Fruit fly (Drosophila melanogaster) whole organism, embryonic: ENCODE data around the gene CG3448.

ENCODE experiments used
- ATbp ChIP-seq: fragments of 200-800 bp; sonication (Bioruptor generic); optimal IDR thresholded peaks from 2 replicates; lab custom pipeline; 2017; ENCODE audit warnings: missing biosample characterization, mild to moderate bottlenecking, missing genetic modification characterization, missing genetic modification reagents
- CG10147 ChIP-seq: fragments of 200-800 bp; sonication (Bioruptor generic); optimal IDR thresholded peaks from 2 replicates; lab custom pipeline; 2019; ENCODE audit warnings: missing biosample characterization, mild to moderate bottlenecking, missing genetic modification characterization, moderate library complexity
- CG14710 ChIP-seq: fragments of 200-800 bp; sonication (Bioruptor generic); optimal IDR thresholded peaks from 3 replicates; lab custom pipeline; 2019; ENCODE audit warnings: missing biosample characterization, mild to moderate bottlenecking, missing genetic modification characterization, moderate library complexity
- CG16813 ChIP-seq: fragments of 200-800 bp; sonication (Bioruptor generic); IDR thresholded peaks from 3 replicates; pipeline ENCODE4 v1.3.6; 2022; ENCODE audit warnings: missing biosample characterization, missing genetic modification characterization; ENCODE audit not compliant: partially characterized antibody
- CG1792 ChIP-seq: fragments of 200-800 bp; sonication (Bioruptor generic); optimal IDR thresholded peaks from 2 replicates; lab custom pipeline; 2016; ENCODE audit warnings: missing biosample characterization, missing genetic modification characterization
- Eip74EF ChIP-seq, 2 experiments: fragments of 200-800 bp in 1 of 2; fragments of >200 bp in 1 of 2; sonication (Bioruptor generic) in 1 of 2; optimal IDR thresholded peaks; 2 replicates each; lab custom pipeline; 2017 to 2019; ENCODE audit warnings: missing biosample characterization in 2 of 2, missing genetic modification characterization in 2 of 2, mild to moderate bottlenecking in 1 of 2, moderate library complexity in 1 of 2
- Meics ChIP-seq: fragments of 200-800 bp; sonication (Bioruptor generic); optimal IDR thresholded peaks from 2 replicates; lab custom pipeline; 2017; ENCODE audit warnings: missing biosample characterization, mild to moderate bottlenecking, missing genetic modification characterization
- Opbp ChIP-seq: fragments of 200-800 bp; sonication (Bioruptor generic); IDR thresholded peaks from 3 replicates; pipeline ENCODE4 v1.3.6; 2022; ENCODE audit warnings: missing biosample characterization, missing genetic modification characterization; ENCODE audit not compliant: partially characterized antibody
- ac ChIP-seq: fragments of 200-800 bp; sonication (Bioruptor generic); optimal IDR thresholded peaks from 3 replicates; lab custom pipeline; 2017; ENCODE audit warnings: missing biosample characterization, mild to moderate bottlenecking, missing genetic modification characterization
- br ChIP-seq: fragments of >200 bp; optimal IDR thresholded peaks from 2 replicates; lab custom pipeline; 2017
- zfh2 ChIP-seq: fragments of 200-800 bp; sonication (Bioruptor generic); optimal IDR thresholded peaks from 2 replicates; lab custom pipeline; 2016; ENCODE audit warnings: missing biosample characterization, missing genetic modification characterization

- peak in 1 of 2 experiments; percentile 17 for TF ChIP-seq Eip74EF (GFP tag; optimal IDR thresholded peaks at IDR 0.05; lab: Kevin White, UChicago)
- TF ChIP-seq CG1792 (GFP tag; lab: Kevin White, UChicago): no peak
- TF ChIP-seq CG16813 (GFP tag; lab: Robert Waterston, UW): no peak
- TF ChIP-seq Meics (GFP tag; lab: Kevin White, UChicago): peak; percentile 62
- TF ChIP-seq ATbp: peak; percentile 7
- no peak for TF ChIP-seq br (lab: Kevin White, UChicago)
- TF ChIP-seq Opbp (GFP tag; lab: Robert Waterston, UW): no peak
- TF ChIP-seq ac (GFP tag; lab: Kevin White, UChicago): no peak
- TF ChIP-seq CG10147: no peak
- TF ChIP-seq zfh2 (GFP tag; lab: Kevin White, UChicago): no peak
- no peak for TF ChIP-seq CG14710 (tag; lab: Kevin White, UChicago)
These were observed 17.0 kb upstream of the CG3448 start for dm6 chr3L:9468261-9468890.
